Worm (Caenorhabditis elegans) whole organism, midembryonic: ENCODE measurements around the gene col-103.
"Not testable (repeated sequence)": the region's sequence is repeated elsewhere in the genome, so short reads cannot be mapped to it uniquely, and the experiment has no call there.

Experiments
- T22C8.4 ChIP-seq: fragments of 200-800 bp; sonication (Bioruptor generic); IDR thresholded peaks from 2 replicates; pipeline ENCODE4 v1.3.6; 2022; ENCODE audit warnings: missing genetic modification characterization, missing compliant biosample characterization
- cog-1 ChIP-seq: sonication (generic microtip); optimal IDR thresholded peaks from 2 replicates; lab custom pipeline; 2016; ENCODE audit warnings: missing genetic modification characterization, missing compliant biosample characterization
- flt-1 ChIP-seq: fragments of 200-800 bp; sonication (Bioruptor generic); IDR thresholded peaks from 2 replicates; pipeline ENCODE4 v1.3.6; 2022; ENCODE audit warnings: missing genetic modification characterization, missing compliant biosample characterization
- klf-2 ChIP-seq: fragments of 200-800 bp; sonication (Bioruptor generic); conservative IDR thresholded peaks from 2 replicates; pipeline ENCODE4 v1.3.6; 2022; ENCODE audit warnings: missing genetic modification reagents, missing genetic modification characterization, missing compliant biosample characterization
- med-1 ChIP-seq: sonication (generic microtip); optimal IDR thresholded peaks from 2 replicates; lab custom pipeline; 2017; ENCODE audit warnings: missing genetic modification characterization, mild to moderate bottlenecking, missing compliant biosample characterization, antibody characterized with exemption, missing genetic modification reagents; ENCODE audit not compliant: insufficient read depth
- ref-1 ChIP-seq: fragments of 200-800 bp; sonication (Bioruptor generic); conservative IDR thresholded peaks from 2 replicates; pipeline ENCODE4 v1.3.6; 2022; ENCODE audit warnings: missing genetic modification reagents, missing genetic modification characterization, missing compliant biosample characterization
- tab-1 ChIP-seq: fragments of 200-800 bp; sonication (Bioruptor generic); IDR thresholded peaks from 2 replicates; pipeline ENCODE4 v1.3.6; 2022; ENCODE audit warnings: missing genetic modification characterization, missing compliant biosample characterization
- ztf-23 ChIP-seq: fragments of 200-800 bp; sonication (Bioruptor generic); IDR thresholded peaks from 2 replicates; pipeline ENCODE4 v1.3.6; 2022; ENCODE audit warnings: missing genetic modification reagents, missing genetic modification characterization, missing compliant biosample characterization
- ztf-29 ChIP-seq: fragments of 200-800 bp; sonication (Bioruptor generic); IDR thresholded peaks from 2 replicates; pipeline ENCODE4 v1.3.6; 2022; ENCODE audit warnings: missing genetic modification reagents, missing genetic modification characterization, missing compliant biosample characterization

Gene col-103

DNA sequence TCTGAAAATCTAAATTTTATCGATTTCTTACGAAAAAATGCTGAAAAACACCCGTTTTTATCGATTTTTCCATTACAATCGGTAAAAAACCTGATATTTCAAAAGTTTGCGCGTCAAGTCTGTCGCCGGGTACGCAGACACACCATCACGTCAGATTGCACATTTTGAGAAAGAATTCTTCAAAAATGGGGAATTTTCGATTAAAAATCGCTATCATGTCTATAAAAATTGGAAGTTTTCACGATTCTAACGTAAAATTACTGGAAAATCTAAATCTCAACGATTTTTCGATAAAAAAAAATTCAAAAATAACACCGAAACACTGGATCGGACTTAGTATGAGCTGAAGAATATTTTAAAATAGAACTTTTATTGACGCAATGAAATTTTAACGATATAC lies 30.8 kb upstream of the col-103 start, which contains the start of gene F56B3.4:
F56B3.4 (minus strand) TSS at position 1 of the 400 bp plus-strand sequence.
- TF ChIP-seq ztf-29 (GFP tag; lab: Robert Waterston, UW): no peak

DNA sequence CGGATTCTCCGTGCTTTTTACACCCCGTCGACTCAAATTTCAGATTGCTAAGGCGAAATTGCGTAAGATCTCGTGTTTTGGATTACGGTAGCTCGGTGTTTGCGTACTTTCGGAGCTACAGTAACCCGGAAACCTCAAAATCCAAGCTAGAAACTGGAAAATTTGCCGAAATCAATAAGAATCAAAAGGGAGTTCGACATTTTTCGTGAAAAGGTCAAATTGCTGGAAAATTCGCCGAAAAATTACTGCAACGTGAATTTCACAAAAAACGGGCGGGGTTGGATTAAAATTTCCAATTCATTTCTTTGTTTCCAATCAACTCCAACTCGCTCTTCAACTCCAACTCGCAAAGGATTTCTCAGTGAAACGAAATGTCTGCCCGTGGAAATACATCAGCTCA lies 24.3 kb upstream of the col-103 start, which contains the start of gene F56B3.6:
F56B3.6 (plus strand) TSS at position 301 of the 400 bp plus-strand sequence.
- TF ChIP-seq cog-1 (tag; lab: Kevin White, UChicago) (no peak), T22C8.4 (GFP tag; lab: Robert Waterston, UW) (no peak), med-1 (GFP tag; lab: Kevin White, UChicago) (no peak), flt-1 (GFP tag; lab: Robert Waterston, UW) (no peak), tab-1 (GFP tag; lab: Robert Waterston, UW) (no peak), ref-1 (GFP tag; lab: Robert Waterston, UW) (no peak), ztf-29 (GFP tag; lab: Robert Waterston, UW) (no peak), ztf-23 (no peak), klf-2 (GFP tag; lab: Robert Waterston, UW) (no peak)

- TF ChIP-seq T22C8.4 (GFP tag; lab: Robert Waterston, UW) (no peak), klf-2 (GFP tag; lab: Robert Waterston, UW) (no peak), ref-1 (GFP tag; lab: Robert Waterston, UW) (no peak), ztf-29 (GFP tag; lab: Robert Waterston, UW) (no peak), cog-1 (tag; lab: Kevin White, UChicago) (no peak), flt-1 (GFP tag; lab: Robert Waterston, UW) (no peak), med-1 (GFP tag; lab: Kevin White, UChicago) (no peak), ztf-23 (no peak), tab-1 (GFP tag; lab: Robert Waterston, UW) (no peak)
Observed at ce11 chrIV:782393-782792, 18.9 kb upstream of the col-103 start.

- TF ChIP-seq tab-1 (GFP tag; lab: Robert Waterston, UW) (no peak), ref-1 (GFP tag; lab: Robert Waterston, UW) (no peak), flt-1 (GFP tag; lab: Robert Waterston, UW) (no peak), T22C8.4 (GFP tag; lab: Robert Waterston, UW) (no peak), med-1 (GFP tag; lab: Kevin White, UChicago) (no peak), ztf-23 (no peak), cog-1 (tag; lab: Kevin White, UChicago) (no peak), klf-2 (GFP tag; lab: Robert Waterston, UW) (no peak), ztf-29 (GFP tag; lab: Robert Waterston, UW) (no peak)
Observed at ce11 chrIV:778484-778883, 15.0 kb upstream of the col-103 start, which contains the start of gene ugt-52. Gene ugt-52, plus strand, starts transcription at chrIV:778784.

ce11 chrIV:773580-773979 lies 10.1 kb upstream of the col-103 start:
- TF ChIP-seq cog-1 (tag; lab: Kevin White, UChicago) (no peak), tab-1 (GFP tag; lab: Robert Waterston, UW) (no peak), T22C8.4 (GFP tag; lab: Robert Waterston, UW) (no peak), ref-1 (GFP tag; lab: Robert Waterston, UW) (no peak), med-1 (GFP tag; lab: Kevin White, UChicago) (no peak), ztf-23 (no peak), flt-1 (GFP tag; lab: Robert Waterston, UW) (no peak)

- no peak for TF ChIP-seq T22C8.4 (GFP tag; lab: Robert Waterston, UW)
- TF ChIP-seq tab-1 (GFP tag; lab: Robert Waterston, UW): no peak
- no peak for TF ChIP-seq klf-2 (GFP tag; lab: Robert Waterston, UW)
- TF ChIP-seq ref-1 (GFP tag; lab: Robert Waterston, UW): no peak
- TF ChIP-seq med-1 (GFP tag; lab: Kevin White, UChicago): no peak
- no peak for TF ChIP-seq flt-1 (GFP tag; lab: Robert Waterston, UW)
- TF ChIP-seq cog-1 (tag; lab: Kevin White, UChicago): no peak
Observed at ce11 chrIV:772931-773330, 9.5 kb upstream of the col-103 start, which contains the start of gene mrpl-2. Gene mrpl-2, plus strand, starts transcription at chrIV:773237.

DNA sequence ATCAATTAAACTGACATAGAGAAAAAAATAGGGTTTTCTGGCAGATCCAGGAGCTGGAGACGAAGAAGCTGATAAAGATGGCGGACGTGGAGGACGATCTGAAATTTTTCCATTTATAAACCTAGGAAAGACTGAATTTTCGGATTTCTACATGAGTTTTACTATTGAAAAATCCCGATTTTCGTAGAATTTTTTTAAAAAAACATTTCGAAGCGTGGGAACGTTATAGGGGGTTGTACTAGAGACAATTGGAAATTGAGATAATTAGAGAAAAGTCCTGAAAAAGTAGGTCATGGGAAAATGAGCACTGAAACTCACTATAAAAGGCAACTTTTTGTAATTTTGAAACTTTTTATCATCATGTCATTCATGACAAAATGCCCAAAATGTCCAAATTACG lies 7.6 kb upstream of the col-103 start, which contains the start of gene F56B3.9:
F56B3.9 (plus strand) TSS at position 301 of the 400 bp plus-strand sequence.
- not testable (repeated sequence) for TF ChIP-seq ztf-23; med-1 (GFP tag; lab: Kevin White, UChicago); ref-1 (GFP tag; lab: Robert Waterston, UW)

DNA sequence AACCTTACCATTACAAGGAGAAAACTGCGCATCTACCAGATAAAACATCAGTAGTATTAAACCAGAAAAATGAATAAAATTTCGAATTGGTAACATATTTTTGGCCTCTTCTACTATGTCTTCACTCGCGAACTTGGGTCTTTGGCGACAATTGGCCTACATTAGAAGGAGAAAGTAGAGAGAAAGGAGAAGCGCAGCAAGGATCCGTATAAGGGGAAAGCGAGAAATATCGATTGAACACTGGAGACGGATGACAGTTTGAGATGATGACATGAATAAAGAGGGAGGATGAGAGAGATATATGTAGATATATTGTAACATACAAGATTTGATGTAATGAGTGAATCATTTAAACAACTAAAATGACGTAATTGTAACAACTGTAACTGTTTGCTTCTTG lies 4.8 kb upstream of the col-103 start, which contains the start of gene F56B3.2:
F56B3.2 (minus strand) TSS at position 273 of the 400 bp plus-strand sequence.
- TF ChIP-seq ztf-23 (no peak), med-1 (GFP tag; lab: Kevin White, UChicago) (no peak)

DNA sequence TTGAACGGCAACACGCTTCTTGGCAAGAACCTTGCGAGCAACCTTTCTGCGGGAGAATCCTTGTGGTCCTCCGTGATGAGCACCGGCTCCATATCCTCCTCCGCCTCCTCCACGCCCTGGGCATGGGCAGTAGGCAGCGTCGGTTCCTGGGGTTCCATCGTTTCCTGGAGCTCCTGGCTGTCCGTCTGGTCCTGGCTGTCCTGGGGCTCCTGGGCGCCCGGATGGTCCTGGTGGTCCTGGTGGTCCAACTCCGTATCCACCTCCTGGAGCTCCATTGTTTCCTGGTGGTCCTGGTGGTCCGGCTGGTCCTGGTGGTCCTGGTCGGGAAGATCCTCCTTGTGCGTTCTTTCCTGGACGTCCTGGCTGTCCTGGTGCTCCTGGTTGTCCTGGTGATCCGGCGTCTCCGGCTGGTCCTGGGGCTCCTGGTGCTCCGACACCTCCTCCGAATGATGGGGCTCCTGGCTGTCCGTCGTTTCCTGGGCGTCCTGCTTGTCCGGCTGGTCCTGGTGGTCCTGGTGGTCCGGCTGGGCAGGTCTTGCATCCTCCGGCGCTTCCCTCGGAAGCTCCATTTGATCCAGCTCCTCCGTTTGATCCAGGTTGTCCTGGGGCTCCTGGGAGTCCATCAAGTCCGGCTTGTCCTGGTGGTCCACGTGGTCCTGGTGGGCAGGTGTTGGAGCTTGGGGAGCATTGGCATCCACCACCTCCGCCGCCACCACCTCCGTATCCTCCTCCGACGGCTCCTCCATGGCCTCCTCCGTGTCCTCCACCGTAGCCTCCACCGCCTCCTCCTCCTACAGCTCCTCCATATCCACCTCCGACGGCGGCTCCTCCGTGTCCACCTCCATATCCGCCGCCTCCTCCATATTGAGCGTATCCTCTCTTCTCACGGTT lies 747 bp downstream of the col-103 start:
- TF ChIP-seq ztf-23 (0 out of 2 replicates have a peak, but pooled peaks have one; percentile 20), tab-1 (GFP tag; lab: Robert Waterston, UW) (peak; percentile 51; the same call in 1 of the 2 replicates), med-1 (GFP tag; lab: Kevin White, UChicago) (no peak)
